Fruit fly (Drosophila melanogaster) Kc167 (cell line): Measurements from ENCODE around the gene CG9986.

Experiments used
- Myc ChIP-seq: fragments of >200 bp; optimal IDR thresholded peaks from 2 replicates; lab custom pipeline; 2017; ENCODE audit warnings: missing external identifiers
- h ChIP-seq: fragments of >200 bp; optimal IDR thresholded peaks from 3 replicates; lab custom pipeline; 2018; ENCODE audit warnings: missing external identifiers
- insv ChIP-seq: fragments of >200 bp; optimal IDR thresholded peaks from 3 replicates; lab custom pipeline; 2018; ENCODE audit warnings: missing external identifiers
- ttk ChIP-seq: sonication (Bioruptor generic); optimal IDR thresholded peaks from 2 replicates; lab custom pipeline; 2017; ENCODE audit warnings: missing external identifiers

DNA sequence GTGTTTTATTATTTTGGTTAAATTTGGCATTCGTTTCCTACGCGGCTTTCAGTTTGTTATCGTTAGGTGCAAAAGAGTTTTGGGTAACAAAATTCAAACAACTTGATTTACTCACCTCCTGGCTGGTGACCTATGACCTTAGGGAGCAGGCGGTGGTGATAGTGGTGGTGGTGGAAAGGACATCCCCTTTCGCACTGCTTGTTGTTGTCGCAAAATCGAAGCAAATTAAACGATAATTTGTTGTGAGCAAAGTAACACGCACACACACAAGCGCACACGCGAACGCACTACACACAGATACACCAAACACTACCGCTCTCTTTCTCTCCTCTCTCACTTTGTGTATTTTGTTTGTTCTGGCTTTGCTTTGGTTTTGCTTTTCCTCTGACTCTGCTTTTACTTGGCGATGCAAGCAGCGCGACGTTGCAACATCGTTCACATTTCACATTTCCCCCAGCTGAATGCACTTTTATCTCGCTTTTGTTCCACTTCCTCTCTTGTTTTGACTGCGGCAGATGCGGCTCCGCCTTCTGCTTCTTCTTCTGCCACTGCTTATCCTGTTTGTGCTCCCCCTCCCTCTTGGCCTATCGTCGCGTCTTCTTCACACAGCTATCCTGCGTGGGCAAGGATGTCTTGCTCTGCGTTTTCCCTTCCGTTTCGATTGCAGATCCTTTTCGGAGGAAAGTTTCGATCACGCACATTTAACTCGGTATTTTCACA, 28.5 kb downstream of the CG9986 start:
- TF ChIP-seq h (lab: Kevin White, UChicago), result no peak
- no peak for TF ChIP-seq ttk (lab: Kevin White, UChicago)
- TF ChIP-seq Myc (lab: Kevin White, UChicago), result no peak
- TF ChIP-seq insv (lab: Kevin White, UChicago), result no peak
